Worm (Caenorhabditis elegans): ENCODE data around the gene K02D10.1.

Gene K02D10.1

DNA sequence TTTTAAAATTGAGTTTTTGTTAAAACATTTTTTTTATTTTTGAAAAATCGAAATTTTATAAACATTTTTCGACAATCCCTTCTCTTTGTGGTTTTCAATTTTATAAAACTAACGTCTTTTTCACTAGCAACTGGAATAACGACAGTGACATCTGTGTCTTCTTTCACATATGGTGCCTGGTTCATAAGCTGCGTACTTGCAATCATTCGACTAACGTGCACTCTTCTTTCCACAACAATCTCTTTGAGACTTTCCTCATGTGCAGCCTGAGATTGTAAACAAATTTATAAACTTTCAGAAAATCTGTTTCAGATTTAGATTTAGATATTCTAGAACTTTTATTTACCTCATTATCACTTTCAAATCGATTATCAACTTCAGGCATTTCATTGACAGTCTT, 4.3 kb upstream of the K02D10.1 start:
- TF ChIP-seq lin-32 (GFP tag; optimal IDR thresholded peaks at IDR 0.05) (no peak), zip-8 (tag; optimal IDR thresholded peaks at IDR 0.05) (no peak), nhr-237 (tag; optimal IDR thresholded peaks at IDR 0.05) (no peak), pha-4 (tag; optimal IDR thresholded peaks at IDR 0.05) (no peak), sem-2 (GFP tag; optimal IDR thresholded peaks at IDR 0.05) (no peak)

- TF ChIP-seq elt-3 (tag; optimal IDR thresholded peaks at IDR 0.05) (no peak), cnd-1 (tag; optimal IDR thresholded peaks at IDR 0.05) (no peak), ztf-11 (tag; optimal IDR thresholded peaks at IDR 0.05) (no peak), lin-32 (GFP tag; optimal IDR thresholded peaks at IDR 0.05) (no peak), tbx-8 (GFP tag; optimal IDR thresholded peaks at IDR 0.05) (no peak), unc-62 (GFP tag; optimal IDR thresholded peaks at IDR 0.05) (no peak), hlh-1 (tag; optimal IDR thresholded peaks at IDR 0.05) (no peak), unc-120 (tag; optimal IDR thresholded peaks at IDR 0.05; ENCODE audit: poor library complexity, severe bottlenecking) (no peak), ceh-83 (GFP tag; optimal IDR thresholded peaks at IDR 0.05) (no peak), nhr-12 (tag; optimal IDR thresholded peaks at IDR 0.05) (no peak), snpc-4 (tag; optimal IDR thresholded peaks at IDR 0.05) (no peak), ceh-43 (GFP tag; optimal IDR thresholded peaks at IDR 0.05) (no peak), ham-2 (GFP tag; optimal IDR thresholded peaks at IDR 0.05) (no peak), elt-1 (tag; optimal IDR thresholded peaks at IDR 0.05; ENCODE audit: borderline replicate concordance, insufficient read depth) (no peak), mls-2 (tag; optimal IDR thresholded peaks at IDR 0.05) (no peak), mep-1 (tag; optimal IDR thresholded peaks at IDR 0.05) (no peak), lin-13 (tag; optimal IDR thresholded peaks at IDR 0.05) (no peak)
Measured at ce11 chrIII:8766467-8766866, 2.9 kb upstream of the K02D10.1 start.

- TF ChIP-seq nhr-76 (tag; optimal IDR thresholded peaks at IDR 0.05): no peak
- TF ChIP-seq tbx-8 (GFP tag; optimal IDR thresholded peaks at IDR 0.05): no peak
- TF ChIP-seq nhr-2 (tag; optimal IDR thresholded peaks at IDR 0.05): peak; percentile 88
- no peak for TF ChIP-seq lsy-2 (tag; optimal IDR thresholded peaks at IDR 0.05)
- no peak for TF ChIP-seq snpc-4 (tag; optimal IDR thresholded peaks at IDR 0.05)
- no peak for TF ChIP-seq ceh-83 (GFP tag; optimal IDR thresholded peaks at IDR 0.05)
Measured at ce11 chrIII:8767292-8767829, 2.0 kb upstream of the K02D10.1 start, which contains the start of gene mig-22. Gene mig-22, minus strand, starts transcription at chrIII:8767342.

- TF ChIP-seq nhr-2 (tag; optimal IDR thresholded peaks at IDR 0.05) (no peak), tbx-8 (GFP tag; optimal IDR thresholded peaks at IDR 0.05) (no peak), mls-2 (tag; optimal IDR thresholded peaks at IDR 0.05) (peak; percentile 92), mep-1 (tag; optimal IDR thresholded peaks at IDR 0.05) (peak; percentile 85), cnd-1 (tag; optimal IDR thresholded peaks at IDR 0.05) (peak; percentile 69), ztf-11 (tag; optimal IDR thresholded peaks at IDR 0.05) (peak; percentile 68), unc-120 (tag; optimal IDR thresholded peaks at IDR 0.05; ENCODE audit: poor library complexity, severe bottlenecking) (peak; percentile 64), elt-1 (tag; optimal IDR thresholded peaks at IDR 0.05; ENCODE audit: borderline replicate concordance, insufficient read depth) (no peak), sem-2 (GFP tag; optimal IDR thresholded peaks at IDR 0.05) (peak; percentile 48), sptf-1 (tag; optimal IDR thresholded peaks at IDR 0.05) (peak; percentile 91), drap-1 (GFP tag; optimal IDR thresholded peaks at IDR 0.05) (peak; percentile 73), lin-32 (GFP tag; optimal IDR thresholded peaks at IDR 0.05) (peak; percentile 54), nhr-28 (tag; optimal IDR thresholded peaks at IDR 0.05) (no peak), zip-8 (tag; optimal IDR thresholded peaks at IDR 0.05) (no peak), ceh-83 (GFP tag; optimal IDR thresholded peaks at IDR 0.05) (peak; percentile 47), unc-39 (tag; optimal IDR thresholded peaks at IDR 0.05) (no peak), lin-13 (tag; optimal IDR thresholded peaks at IDR 0.05) (peak; percentile 37), elt-3 (tag; optimal IDR thresholded peaks at IDR 0.05) (no peak), ceh-39 (tag; optimal IDR thresholded peaks at IDR 0.05) (no peak), unc-62 (GFP tag; optimal IDR thresholded peaks at IDR 0.05) (no peak), ces-1 (GFP tag; optimal IDR thresholded peaks at IDR 0.05) (no peak), blmp-1 (tag; optimal IDR thresholded peaks at IDR 0.05) (peak; percentile 56), nhr-76 (tag; optimal IDR thresholded peaks at IDR 0.05) (peak; percentile 55), ham-2 (GFP tag; optimal IDR thresholded peaks at IDR 0.05) (peak; percentile 52), flh-1 (GFP tag; optimal IDR thresholded peaks at IDR 0.05) (peak; percentile 43), hlh-1 (tag; optimal IDR thresholded peaks at IDR 0.05) (peak; percentile 70), pha-4 (tag; optimal IDR thresholded peaks at IDR 0.05) (peak; percentile 18), snpc-4 (tag; optimal IDR thresholded peaks at IDR 0.05) (no peak), mab-5 (tag; optimal IDR thresholded peaks at IDR 0.05) (peak; percentile 13), M03D4.4 (tag; optimal IDR thresholded peaks at IDR 0.05) (peak; percentile 87), nhr-12 (tag; optimal IDR thresholded peaks at IDR 0.05) (peak; percentile 30), ceh-43 (GFP tag; optimal IDR thresholded peaks at IDR 0.05) (peak; percentile 87), lsy-2 (tag; optimal IDR thresholded peaks at IDR 0.05) (peak; percentile 66), nhr-237 (tag; optimal IDR thresholded peaks at IDR 0.05) (peak; percentile 8), bed-3 (GFP tag; optimal IDR thresholded peaks at IDR 0.05) (peak; percentile 59)
Measured at ce11 chrIII:8767889-8768361, 1.4 kb upstream of the K02D10.1 start, which contains the start of gene mtss-1. Gene mtss-1, plus strand, starts transcription at chrIII:8768311.

Measured in whole organism, mixed stage, embryonic.